Fruit fly (Drosophila melanogaster): ENCODE measurements around the gene CG46525.

Gene CG46525

dm6 chr3L:17496871-17497492 is 22.0 kb downstream of the CG46525 start:
- no peak for TF ChIP-seq Dll (optimal IDR thresholded peaks at IDR 0.05)
- no peak for TF ChIP-seq pan (optimal IDR thresholded peaks at IDR 0.05)
- TF ChIP-seq usp (GFP tag; optimal IDR thresholded peaks at IDR 0.05): no peak
- no peak for TF ChIP-seq CG8478 (optimal IDR thresholded peaks at IDR 0.05)
- no peak for TF ChIP-seq EcR (GFP tag; optimal IDR thresholded peaks at IDR 0.05)
- TF ChIP-seq psq (optimal IDR thresholded peaks at IDR 0.05): no peak

- TF ChIP-seq psq (optimal IDR thresholded peaks at IDR 0.05) (no peak), EcR (GFP tag; optimal IDR thresholded peaks at IDR 0.05) (no peak), CG8478 (optimal IDR thresholded peaks at IDR 0.05) (no peak), pan (optimal IDR thresholded peaks at IDR 0.05) (no peak)
Observed at dm6 chr3L:17497969-17498368, 22.9 kb downstream of the CG46525 start.

DNA sequence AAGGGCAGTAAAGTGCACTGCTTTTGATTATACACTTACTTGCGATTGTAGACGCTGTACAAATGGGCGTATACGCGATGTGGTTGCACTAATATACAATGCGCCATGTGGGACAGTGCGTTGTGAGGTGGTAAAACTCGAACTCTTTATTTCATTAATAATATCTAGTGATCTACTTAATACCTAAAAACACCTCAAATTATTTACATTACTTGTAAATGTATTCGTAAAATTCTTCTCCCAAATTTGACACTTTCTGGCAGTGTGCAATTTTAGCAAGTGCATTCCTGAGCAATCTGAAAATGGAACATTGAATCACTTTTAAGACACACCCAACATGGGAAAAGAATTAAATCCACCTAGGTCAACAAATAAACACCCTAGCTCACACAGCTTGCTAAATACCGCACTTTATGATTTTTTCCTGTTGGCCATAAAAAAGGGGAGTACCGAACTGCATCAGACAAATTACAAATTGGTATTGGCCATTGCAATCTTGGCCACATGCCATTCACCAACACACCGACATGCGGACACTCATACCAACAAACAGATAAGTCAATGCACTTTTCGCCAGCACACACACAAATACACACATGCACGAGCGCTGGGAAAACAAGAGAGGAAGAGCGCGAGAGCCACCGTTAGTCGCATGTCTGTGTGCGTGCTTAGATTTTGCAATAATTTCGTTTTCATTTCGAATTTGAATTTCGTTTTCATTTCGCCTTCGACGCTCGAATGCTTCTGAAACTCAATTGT is 24.1 kb downstream of the CG46525 start:
- no peak for TF ChIP-seq pan (optimal IDR thresholded peaks at IDR 0.05)
- peak in 1 of 2 experiments; percentile 88 for TF ChIP-seq EcR (GFP tag; optimal IDR thresholded peaks at IDR 0.05)

- TF ChIP-seq psq (optimal IDR thresholded peaks at IDR 0.05): no peak
- peak in 1 of 2 experiments; percentile 87 for TF ChIP-seq EcR (GFP tag; optimal IDR thresholded peaks at IDR 0.05)
- TF ChIP-seq Dll (optimal IDR thresholded peaks at IDR 0.05): no peak
- TF ChIP-seq pan (optimal IDR thresholded peaks at IDR 0.05): no peak
Observed at dm6 chr3L:17500315-17500985, 25.4 kb downstream of the CG46525 start.

dm6 chr3L:17502235-17502634 is 27.2 kb downstream of the CG46525 start:
- no peak for TF ChIP-seq CG8478 (optimal IDR thresholded peaks at IDR 0.05)
- TF ChIP-seq Dll (optimal IDR thresholded peaks at IDR 0.05): no peak
- no peak for TF ChIP-seq EcR (GFP tag; optimal IDR thresholded peaks at IDR 0.05)
- no peak for TF ChIP-seq pan (optimal IDR thresholded peaks at IDR 0.05)
- no peak for TF ChIP-seq usp (GFP tag; optimal IDR thresholded peaks at IDR 0.05)
- TF ChIP-seq psq (optimal IDR thresholded peaks at IDR 0.05): no peak

dm6 chr3L:17504538-17504937 is 29.5 kb downstream of the CG46525 start:
- TF ChIP-seq Dll (optimal IDR thresholded peaks at IDR 0.05): no peak
- no peak for TF ChIP-seq EcR (GFP tag; optimal IDR thresholded peaks at IDR 0.05)
- TF ChIP-seq usp (GFP tag; optimal IDR thresholded peaks at IDR 0.05): no peak
- TF ChIP-seq CG8478 (optimal IDR thresholded peaks at IDR 0.05): no peak
- no peak for TF ChIP-seq pan (optimal IDR thresholded peaks at IDR 0.05)
- no peak for TF ChIP-seq psq (optimal IDR thresholded peaks at IDR 0.05)

DNA sequence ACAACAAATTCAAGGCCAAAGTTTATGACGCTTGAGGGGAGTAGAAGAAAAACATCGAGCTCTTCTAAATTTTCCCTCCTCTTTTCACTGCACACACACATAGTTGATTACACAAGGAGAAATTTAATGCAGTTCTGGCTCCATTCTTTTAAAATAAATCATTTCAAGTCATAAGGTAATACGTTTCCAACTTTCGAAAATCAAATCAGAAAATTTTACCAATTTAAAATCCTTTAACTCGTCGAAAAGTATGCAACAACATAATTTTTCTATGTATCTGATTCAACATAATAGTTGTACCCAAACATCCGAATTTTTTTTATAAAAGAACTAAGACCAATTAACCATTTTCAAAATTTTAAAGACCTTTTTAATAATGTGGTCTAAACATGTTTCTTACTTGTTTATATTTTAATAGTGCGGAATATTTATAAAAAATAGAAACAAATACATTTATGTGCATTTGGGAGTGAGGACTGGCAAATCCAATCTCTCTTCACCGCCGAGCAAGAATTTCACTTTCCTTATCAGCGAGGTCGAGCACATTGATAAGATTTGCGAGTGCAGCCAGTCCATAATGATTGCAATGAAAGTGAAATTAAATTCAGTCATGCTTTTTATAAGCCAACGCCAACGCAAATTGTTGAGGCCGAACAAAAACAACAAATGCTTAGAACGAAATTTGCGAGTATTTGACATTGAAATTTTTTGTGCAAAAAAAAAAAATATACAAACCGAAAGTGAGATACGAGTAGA is 31.2 kb downstream of the CG46525 start:
- no peak for TF ChIP-seq Dll (optimal IDR thresholded peaks at IDR 0.05)
- TF ChIP-seq CG8478 (optimal IDR thresholded peaks at IDR 0.05): no peak
- no peak for TF ChIP-seq pan (optimal IDR thresholded peaks at IDR 0.05)
- no peak for TF ChIP-seq psq (optimal IDR thresholded peaks at IDR 0.05)
- no peak for TF ChIP-seq usp (GFP tag; optimal IDR thresholded peaks at IDR 0.05)
- no peak for TF ChIP-seq EcR (GFP tag; optimal IDR thresholded peaks at IDR 0.05)

- TF ChIP-seq pan (optimal IDR thresholded peaks at IDR 0.05): no peak
- TF ChIP-seq psq (optimal IDR thresholded peaks at IDR 0.05): no peak
- TF ChIP-seq EcR (GFP tag; optimal IDR thresholded peaks at IDR 0.05): no peak
- TF ChIP-seq Dll (optimal IDR thresholded peaks at IDR 0.05): no peak
- TF ChIP-seq CG8478 (optimal IDR thresholded peaks at IDR 0.05): no peak
- no peak for TF ChIP-seq usp (GFP tag; optimal IDR thresholded peaks at IDR 0.05)
Observed at dm6 chr3L:17506830-17507229, 31.8 kb downstream of the CG46525 start.

- TF ChIP-seq usp (GFP tag; optimal IDR thresholded peaks at IDR 0.05): no peak
- no peak for TF ChIP-seq pan (optimal IDR thresholded peaks at IDR 0.05)
Observed at dm6 chr3L:17513492-17513891, 38.5 kb downstream of the CG46525 start.

- TF ChIP-seq EcR (GFP tag; optimal IDR thresholded peaks at IDR 0.05) (no peak), psq (optimal IDR thresholded peaks at IDR 0.05) (no peak), CG8478 (optimal IDR thresholded peaks at IDR 0.05) (no peak), Dll (optimal IDR thresholded peaks at IDR 0.05) (no peak), usp (GFP tag; optimal IDR thresholded peaks at IDR 0.05) (no peak), pan (optimal IDR thresholded peaks at IDR 0.05) (no peak)
Observed at dm6 chr3L:17513893-17514616, 39.0 kb downstream of the CG46525 start, which contains the start of the genes U4-U6-60K and CG7564. Gene U4-U6-60K, minus strand, starts transcription at chr3L:17513912. Gene CG7564, plus strand, starts transcription at chr3L:17514298.

All from whole organism.